Fruit fly (Drosophila melanogaster): ENCODE measurements around the gene mRpL47.
A peak's percentile ranks its signal among the peaks of the same experiment; 100 is the strongest.

mRpL47 gene

DNA sequence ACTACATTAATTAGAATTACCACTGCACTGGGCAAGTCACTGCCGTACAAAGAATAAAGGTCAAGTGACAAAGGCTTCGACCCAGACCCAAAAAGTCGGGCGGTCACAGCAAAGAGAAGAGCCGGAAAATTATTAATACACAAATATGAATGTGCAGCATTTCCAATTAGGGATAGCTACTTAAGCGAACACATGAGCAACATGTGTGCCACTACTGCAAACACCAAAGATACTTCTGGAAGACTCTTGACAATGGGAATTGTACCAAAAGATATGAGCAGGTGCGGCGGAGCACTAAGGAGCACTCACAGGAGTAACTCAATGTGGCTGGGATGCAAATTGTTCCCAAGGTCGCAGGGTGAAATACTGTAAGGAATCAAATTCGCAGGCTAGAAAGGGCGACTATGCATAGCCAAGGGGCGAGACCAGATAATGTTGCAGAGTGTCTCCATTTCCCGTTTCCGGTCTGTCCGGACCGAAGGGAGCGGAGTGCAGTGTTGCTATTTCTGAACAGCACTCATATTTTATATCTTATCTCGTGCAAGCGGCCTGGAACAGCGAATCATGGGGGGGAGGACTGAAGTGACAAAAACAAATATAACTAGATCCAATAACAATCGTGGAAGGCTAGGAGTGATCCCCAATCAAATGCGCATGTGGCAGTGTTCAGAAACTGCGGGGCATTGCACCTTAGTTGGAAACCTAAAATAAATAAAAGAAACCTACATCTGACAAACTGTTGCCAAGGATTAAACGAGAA is 12.2 kb downstream of the mRpL47 start (continued):
- TF ChIP-seq CG1603 (tag; optimal IDR thresholded peaks at IDR 0.05) = peak; percentile 11
- 0 out of 3 replicates have a peak, but pooled peaks have one; percentile 20 for TF ChIP-seq z (GFP tag; IDR thresholded peaks at IDR 0.05)
- no peak for TF ChIP-seq crc (GFP tag; optimal IDR thresholded peaks at IDR 0.05)
- no peak for TF ChIP-seq corto (GFP tag; optimal IDR thresholded peaks at IDR 0.05)
- no peak for TF ChIP-seq CG10267 (tag; optimal IDR thresholded peaks at IDR 0.05)
- TF ChIP-seq zfh1 (GFP tag; IDR thresholded peaks at IDR 0.05) = 0 out of 3 replicates have a peak, but pooled peaks have one; percentile 4
- TF ChIP-seq twi (tag; optimal IDR thresholded peaks at IDR 0.05) = peak; percentile 99
- TF ChIP-seq salm (tag; optimal IDR thresholded peaks at IDR 0.05) = no peak
- peak; percentile 3 for TF ChIP-seq HHEX (GFP tag; optimal IDR thresholded peaks at IDR 0.05)
- 0 out of 3 replicates have a peak, but pooled peaks have one; percentile 10 for TF ChIP-seq CG11695 (GFP tag; IDR thresholded peaks at IDR 0.05)
- TF ChIP-seq CG30403 (GFP tag; optimal IDR thresholded peaks at IDR 0.05) = no peak
- TF ChIP-seq fd102C (GFP tag; optimal IDR thresholded peaks at IDR 0.05) = no peak
- no peak for TF ChIP-seq bowl (GFP tag; IDR thresholded peaks at IDR 0.05)
- TF ChIP-seq Awh (GFP tag; IDR thresholded peaks at IDR 0.05) = no peak
- peak; percentile 15 for TF ChIP-seq wek (GFP tag; optimal IDR thresholded peaks at IDR 0.05)
- no peak for TF ChIP-seq cwo (GFP tag; optimal IDR thresholded peaks at IDR 0.05)
- peak; percentile 30 for TF ChIP-seq HLHmδ (GFP tag; optimal IDR thresholded peaks at IDR 0.05)
- TF ChIP-seq CG8359 (GFP tag; optimal IDR thresholded peaks at IDR 0.05; ENCODE audit: borderline replicate concordance) = no peak

DNA sequence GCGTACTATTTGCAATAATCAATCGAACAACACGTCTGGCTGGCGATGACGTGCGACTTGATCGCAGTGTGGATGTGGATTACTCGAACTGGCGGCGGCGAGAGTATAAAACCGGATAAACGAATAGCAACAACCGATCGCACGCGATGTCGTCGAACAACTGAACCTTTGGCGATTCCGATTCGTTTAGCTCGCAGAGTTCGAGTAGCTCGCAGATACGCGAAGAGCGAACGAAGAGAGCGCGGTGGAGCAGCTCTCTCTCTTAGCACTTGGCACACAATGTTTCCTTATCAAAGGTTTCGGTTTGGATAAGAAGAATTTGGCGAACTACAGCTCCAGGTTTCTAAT is 13.3 kb downstream of the mRpL47 start, which contains the start of gene RhoL:
Gene RhoL, minus strand, starts transcription at position 166 of the 348 bp plus-strand sequence.
- no peak for TF ChIP-seq CG8089 (GFP tag; optimal IDR thresholded peaks at IDR 0.05)
- no peak for TF ChIP-seq CG31224 (GFP tag; IDR thresholded peaks at IDR 0.05)
- TF ChIP-seq pum (GFP tag; optimal IDR thresholded peaks at IDR 0.05) = no peak
- TF ChIP-seq cato (GFP tag; optimal IDR thresholded peaks at IDR 0.05; ENCODE audit: borderline replicate concordance) = no peak
- no peak for TF ChIP-seq CG11696 (GFP tag; IDR thresholded peaks at IDR 0.05)
- TF ChIP-seq fd102C (GFP tag; optimal IDR thresholded peaks at IDR 0.05) = no peak
- TF ChIP-seq CG13775 (GFP tag; optimal IDR thresholded peaks at IDR 0.05) = no peak
- no peak for TF ChIP-seq bsh (GFP tag; optimal IDR thresholded peaks at IDR 0.05)
- no peak for TF ChIP-seq trem (tag; optimal IDR thresholded peaks at IDR 0.05)
- TF ChIP-seq cas (GFP tag; IDR thresholded peaks at IDR 0.05) = no peak
- TF ChIP-seq org-1 (GFP tag; optimal IDR thresholded peaks at IDR 0.05) = no peak
- no peak for TF ChIP-seq CoRest (tag; optimal IDR thresholded peaks at IDR 0.05)
- no peak for TF ChIP-seq CG43689 (GFP tag; IDR thresholded peaks at IDR 0.05)
- no peak for TF ChIP-seq trh (GFP tag; optimal IDR thresholded peaks at IDR 0.05)
- no peak for TF ChIP-seq Spps (tag; optimal IDR thresholded peaks at IDR 0.05)
- no peak for TF ChIP-seq CG2129 (GFP tag; IDR thresholded peaks at IDR 0.05; ENCODE audit: partially characterized antibody)
- no peak for TF ChIP-seq CG4617 (GFP tag; optimal IDR thresholded peaks at IDR 0.05; ENCODE audit: borderline replicate concordance)
- no peak for TF ChIP-seq twi (tag; optimal IDR thresholded peaks at IDR 0.05)
- TF ChIP-seq Hand (GFP tag; optimal IDR thresholded peaks at IDR 0.05) = no peak
- TF ChIP-seq ase (GFP tag; IDR thresholded peaks at IDR 0.05) = no peak
- TF ChIP-seq fru (optimal IDR thresholded peaks at IDR 0.05) = no peak
- no peak for TF ChIP-seq lmd (GFP tag; IDR thresholded peaks at IDR 0.05)
- no peak for TF ChIP-seq C15 (GFP tag; IDR thresholded peaks at IDR 0.05)
- peak; percentile 27 for TF ChIP-seq CG2712 (tag; optimal IDR thresholded peaks at IDR 0.05)
- peak; percentile 6; the same call in 1 of the 3 replicates for TF ChIP-seq CG11456 (GFP tag; IDR thresholded peaks at IDR 0.05)
- TF ChIP-seq sr (GFP tag; IDR thresholded peaks at IDR 0.05) = no peak
- TF ChIP-seq tin (GFP tag; optimal IDR thresholded peaks at IDR 0.05) = no peak
- no peak for TF ChIP-seq ham (GFP tag; IDR thresholded peaks at IDR 0.05)
- TF ChIP-seq Sox100B (GFP tag; optimal IDR thresholded peaks at IDR 0.05) = no peak
- no peak for TF ChIP-seq CG6272 (GFP tag; IDR thresholded peaks at IDR 0.05)
- TF ChIP-seq Nf-YA (GFP tag; IDR thresholded peaks at IDR 0.05) = 0 out of 2 replicates have a peak, but pooled peaks have one; percentile 24
- TF ChIP-seq CG1792 (GFP tag; optimal IDR thresholded peaks at IDR 0.05) = no peak
- no peak for TF ChIP-seq CG33213 (GFP tag; optimal IDR thresholded peaks at IDR 0.05)
- no peak for TF ChIP-seq CG11560 (tag; IDR thresholded peaks at IDR 0.05)
